Fruit fly (Drosophila melanogaster) whole organism, pupa: Measurements from ENCODE around the gene del.

Source experiments
- CG15710 ChIP-seq: fragments of 200-800 bp; sonication (Bioruptor generic); optimal IDR thresholded peaks from 2 replicates; lab custom pipeline; 2018; ENCODE audit warnings: missing biosample characterization, mild to moderate bottlenecking, missing genetic modification characterization, moderate library complexity
- CG32121 ChIP-seq: fragments of 200-800 bp; sonication (Bioruptor generic); IDR thresholded peaks from 2 replicates; pipeline ENCODE4 v1.3.6; 2022; ENCODE audit warnings: missing biosample characterization, missing genetic modification characterization
- CG8159 ChIP-seq: fragments of 200-800 bp; sonication (Bioruptor generic); optimal IDR thresholded peaks from 3 replicates; lab custom pipeline; 2018; ENCODE audit warnings: missing biosample characterization, mild to moderate bottlenecking, missing genetic modification characterization, moderate library complexity
- CG8301 ChIP-seq: fragments of 200-800 bp; sonication (Bioruptor generic); optimal IDR thresholded peaks from 2 replicates; lab custom pipeline; 2018; ENCODE audit warnings: missing biosample characterization, mild to moderate bottlenecking, missing genetic modification characterization
- EcR ChIP-seq: fragments of 200-800 bp; sonication (Bioruptor generic); optimal IDR thresholded peaks from 3 replicates; lab custom pipeline; 2019; ENCODE audit warnings: missing biosample characterization, missing genetic modification characterization, mild to moderate bottlenecking, moderate library complexity, missing genetic modification reagents
- Pif1A ChIP-seq: fragments of 200-800 bp; sonication (Bioruptor generic); optimal IDR thresholded peaks from 3 replicates; lab custom pipeline; 2016; ENCODE audit warnings: missing biosample characterization, missing genetic modification characterization
- Pif1B ChIP-seq: fragments of 200-800 bp; sonication (Bioruptor generic); optimal IDR thresholded peaks from 3 replicates; lab custom pipeline; 2016; ENCODE audit warnings: missing biosample characterization, missing genetic modification characterization
- fd96Ca ChIP-seq: fragments of 200-800 bp; sonication (Bioruptor generic); IDR thresholded peaks from 3 replicates; pipeline ENCODE4 v1.3.6; 2022; ENCODE audit warnings: missing biosample characterization, missing genetic modification characterization
- rn ChIP-seq: fragments of 200-800 bp; sonication (Bioruptor generic); IDR thresholded peaks from 2 replicates; pipeline ENCODE4 v1.3.6; 2022; ENCODE audit warnings: missing biosample characterization, missing genetic modification characterization

dm6 chr2L:21153844-21154243 lies 5.5 kb upstream of the del start:
- TF ChIP-seq CG8159 (no peak), rn (GFP tag; lab: Robert Waterston, UW) (no peak), Pif1B (GFP tag; lab: Kevin White, UChicago) (no peak), EcR (GFP tag; lab: Kevin White, UChicago) (no peak), CG8301 (tag; lab: Kevin White, UChicago) (no peak), CG15710 (tag; lab: Kevin White, UChicago) (no peak), CG32121 (no peak), fd96Ca (GFP tag; lab: Robert Waterston, UW) (no peak), Pif1A (GFP tag; lab: Kevin White, UChicago) (no peak)
